Fruit fly (Drosophila melanogaster) whole organism, embryonic: Measurements from ENCODE around the gene CG4382.

ENCODE experiments used
- Adf1 ChIP-seq: fragments of 200-800 bp; sonication (Bioruptor generic); IDR thresholded peaks from 2 replicates; pipeline ENCODE4 v1.3.6; 2022; ENCODE audit warnings: missing biosample characterization, missing genetic modification characterization
- CG12769 ChIP-seq: fragments of 200-800 bp; sonication (Bioruptor generic); optimal IDR thresholded peaks from 2 replicates; lab custom pipeline; 2019; ENCODE audit warnings: missing biosample characterization, mild to moderate bottlenecking, missing genetic modification characterization, moderate library complexity
- CG14050 ChIP-seq: fragments of 200-800 bp; sonication (Bioruptor generic); IDR thresholded peaks from 3 replicates; pipeline ENCODE4 v1.3.6; 2022; ENCODE audit warnings: missing biosample characterization, missing genetic modification characterization
- CG14667 ChIP-seq: fragments of 200-800 bp; sonication (Bioruptor generic); IDR thresholded peaks from 2 replicates; pipeline ENCODE4 v1.3.6; 2022; ENCODE audit warnings: missing biosample characterization, missing genetic modification characterization
- CG15696 ChIP-seq: fragments of 200-800 bp; sonication (Bioruptor generic); optimal IDR thresholded peaks from 2 replicates; lab custom pipeline; 2019; ENCODE audit warnings: missing biosample characterization, mild to moderate bottlenecking, missing genetic modification characterization, moderate library complexity
- CG1647 ChIP-seq: fragments of 200-800 bp; sonication (Bioruptor generic); optimal IDR thresholded peaks from 3 replicates; lab custom pipeline; 2016; ENCODE audit warnings: missing biosample characterization, missing genetic modification characterization
- CG16813 ChIP-seq: fragments of 200-800 bp; sonication (Bioruptor generic); IDR thresholded peaks from 3 replicates; pipeline ENCODE4 v1.3.6; 2022; ENCODE audit warnings: missing biosample characterization, missing genetic modification characterization; ENCODE audit not compliant: partially characterized antibody
- CG1792 ChIP-seq: fragments of 200-800 bp; sonication (Bioruptor generic); optimal IDR thresholded peaks from 2 replicates; lab custom pipeline; 2016; ENCODE audit warnings: missing biosample characterization, missing genetic modification characterization
- CG1832 ChIP-seq: fragments of 200-800 bp; sonication (Bioruptor generic); optimal IDR thresholded peaks from 2 replicates; lab custom pipeline; 2017; ENCODE audit warnings: missing biosample characterization, mild to moderate bottlenecking, missing genetic modification characterization, inconsistent platforms
- CG18476 ChIP-seq: fragments of 200-800 bp; sonication (Bioruptor generic); optimal IDR thresholded peaks from 2 replicates; lab custom pipeline; 2016; ENCODE audit warnings: missing biosample characterization, mild to moderate bottlenecking, missing genetic modification characterization
- CG18599 ChIP-seq: fragments of 200-800 bp; sonication (Bioruptor generic); optimal IDR thresholded peaks from 3 replicates; lab custom pipeline; 2017; ENCODE audit warnings: missing biosample characterization, missing genetic modification characterization, mild to moderate bottlenecking, moderate library complexity, missing genetic modification reagents
- CG18619 ChIP-seq: fragments of 200-800 bp; sonication (Bioruptor generic); optimal IDR thresholded peaks from 3 replicates; lab custom pipeline; 2017; ENCODE audit warnings: missing biosample characterization, mild to moderate bottlenecking, missing genetic modification characterization
- CG2712 ChIP-seq: fragments of 200-800 bp; optimal IDR thresholded peaks from 3 replicates; lab custom pipeline; 2019; ENCODE audit warnings: missing biosample characterization, mild to moderate bottlenecking, missing genetic modification characterization, moderate library complexity
- CG2889 ChIP-seq: fragments of 200-800 bp; sonication (Bioruptor generic); IDR thresholded peaks from 3 replicates; pipeline ENCODE4 v1.3.6; 2022; ENCODE audit warnings: missing biosample characterization, missing genetic modification characterization
- CG31224 ChIP-seq: fragments of 200-800 bp; sonication (Bioruptor generic); IDR thresholded peaks from 2 replicates; pipeline ENCODE4 v1.3.6; 2022; ENCODE audit warnings: missing biosample characterization, missing genetic modification characterization
- CG4820 ChIP-seq: fragments of 200-800 bp; sonication (Bioruptor generic); optimal IDR thresholded peaks from 3 replicates; lab custom pipeline; 2016; ENCODE audit warnings: missing biosample characterization, missing genetic modification characterization
- CG4854 ChIP-seq: fragments of 200-800 bp; sonication (Bioruptor generic); optimal IDR thresholded peaks from 2 replicates; lab custom pipeline; 2016; ENCODE audit warnings: missing biosample characterization, missing genetic modification characterization, inconsistent platforms
- CG6854 ChIP-seq: fragments of 200-800 bp; sonication (Bioruptor generic); optimal IDR thresholded peaks from 3 replicates; lab custom pipeline; 2017; ENCODE audit warnings: missing biosample characterization, mild to moderate bottlenecking, missing genetic modification characterization
- CG7786 ChIP-seq: fragments of 200-800 bp; sonication (Bioruptor generic); optimal IDR thresholded peaks from 2 replicates; lab custom pipeline; 2016; ENCODE audit warnings: missing biosample characterization, missing genetic modification characterization
- CG7928 ChIP-seq: fragments of 200-800 bp; sonication (Bioruptor generic); optimal IDR thresholded peaks from 2 replicates; lab custom pipeline; 2017; ENCODE audit warnings: missing biosample characterization, mild to moderate bottlenecking, missing genetic modification characterization
- CG8359 ChIP-seq: fragments of 200-800 bp; sonication (Bioruptor generic); optimal IDR thresholded peaks from 2 replicates; lab custom pipeline; 2017; ENCODE audit warnings: missing biosample characterization, mild to moderate bottlenecking, missing genetic modification characterization, borderline replicate concordance
- Chrac-16 ChIP-seq: fragments of 200-800 bp; sonication (Bioruptor generic); optimal IDR thresholded peaks from 3 replicates; lab custom pipeline; 2016; ENCODE audit warnings: missing biosample characterization, missing genetic modification characterization
- Dfd ChIP-seq, 2 experiments: fragments of >200 bp; optimal IDR thresholded peaks; 2 replicates each; lab custom pipeline; 2017; ENCODE audit warnings: missing biosample characterization in 2 of 2, missing genetic modification characterization in 2 of 2
- Doc3 ChIP-seq: fragments of 200-800 bp; sonication (Bioruptor generic); IDR thresholded peaks from 3 replicates; pipeline ENCODE4 v1.3.6; 2022; ENCODE audit warnings: missing biosample characterization, missing genetic modification characterization; ENCODE audit not compliant: partially characterized antibody
- Fer2 ChIP-seq: fragments of 200-800 bp; sonication (Bioruptor generic); optimal IDR thresholded peaks from 2 replicates; lab custom pipeline; 2018; ENCODE audit warnings: missing biosample characterization, mild to moderate bottlenecking, missing genetic modification characterization, moderate library complexity
- HLH3B ChIP-seq: fragments of 200-800 bp; sonication (Bioruptor generic); IDR thresholded peaks from 2 replicates; pipeline ENCODE4 v1.3.6; 2022; ENCODE audit warnings: missing biosample characterization, missing genetic modification characterization
- Hmx ChIP-seq: fragments of 200-800 bp; sonication (Bioruptor generic); optimal IDR thresholded peaks from 2 replicates; lab custom pipeline; 2016; ENCODE audit warnings: missing biosample characterization, missing genetic modification characterization
- Mes4 ChIP-seq: fragments of 200-800 bp; sonication (Bioruptor generic); optimal IDR thresholded peaks from 2 replicates; lab custom pipeline; 2016; ENCODE audit warnings: missing biosample characterization, missing genetic modification characterization
- NC2α ChIP-seq: fragments of 200-800 bp; sonication (Bioruptor generic); optimal IDR thresholded peaks from 2 replicates; lab custom pipeline; 2016; ENCODE audit warnings: missing biosample characterization, missing genetic modification characterization
- NFAT ChIP-seq: fragments of 200-800 bp; sonication (Bioruptor generic); IDR thresholded peaks from 2 replicates; pipeline ENCODE4 v1.3.6; 2022; ENCODE audit warnings: missing biosample characterization, missing genetic modification characterization
- NK7.1 ChIP-seq: fragments of 200-800 bp; sonication (Bioruptor generic); optimal IDR thresholded peaks from 3 replicates; lab custom pipeline; 2016; ENCODE audit warnings: missing biosample characterization, missing genetic modification characterization
- Neu2 ChIP-seq: fragments of 200-800 bp; sonication (Bioruptor generic); optimal IDR thresholded peaks from 3 replicates; lab custom pipeline; 2016; ENCODE audit warnings: missing biosample characterization, missing genetic modification characterization, borderline replicate concordance
- Nf-YA ChIP-seq: fragments of 200-800 bp; sonication (Bioruptor generic); IDR thresholded peaks from 2 replicates; pipeline ENCODE4 v1.3.6; 2022; ENCODE audit warnings: missing biosample characterization, missing genetic modification characterization
- Six4 ChIP-seq: fragments of 200-800 bp; sonication (Bioruptor generic); optimal IDR thresholded peaks from 2 replicates; lab custom pipeline; 2016; ENCODE audit warnings: missing biosample characterization, missing genetic modification characterization
- Xbp1 ChIP-seq: fragments of 200-800 bp; sonication (Bioruptor generic); optimal IDR thresholded peaks from 3 replicates; lab custom pipeline; 2016; ENCODE audit warnings: missing biosample characterization, mild to moderate bottlenecking, missing genetic modification characterization
- ab ChIP-seq: fragments of 200-800 bp; sonication (Bioruptor generic); optimal IDR thresholded peaks from 2 replicates; lab custom pipeline; 2016; ENCODE audit warnings: missing biosample characterization, missing genetic modification characterization
- br ChIP-seq: fragments of >200 bp; optimal IDR thresholded peaks from 2 replicates; lab custom pipeline; 2017
- cad ChIP-seq: fragments of >200 bp; optimal IDR thresholded peaks from 2 replicates; lab custom pipeline; 2017; ENCODE audit warnings: missing biosample characterization, missing genetic modification characterization
- croc ChIP-seq: fragments of 200-800 bp; sonication (Bioruptor generic); conservative IDR thresholded peaks from 3 replicates; pipeline ENCODE4 v1.3.6; 2022; ENCODE audit warnings: missing biosample characterization, missing genetic modification characterization
- dysf ChIP-seq: fragments of 200-800 bp; sonication (Bioruptor generic); IDR thresholded peaks from 3 replicates; pipeline ENCODE4 v1.3.6; 2022; ENCODE audit warnings: missing biosample characterization, missing genetic modification characterization
- gro ChIP-seq: fragments of 200-800 bp; sonication (Bioruptor generic); optimal IDR thresholded peaks from 2 replicates; lab custom pipeline; 2016; ENCODE audit warnings: missing biosample characterization, missing genetic modification characterization
- h ChIP-seq: fragments of >200 bp; optimal IDR thresholded peaks from 2 replicates; lab custom pipeline; 2017
- her ChIP-seq: fragments of 200-800 bp; sonication (Bioruptor generic); optimal IDR thresholded peaks from 2 replicates; lab custom pipeline; 2016; ENCODE audit warnings: missing biosample characterization, missing genetic modification characterization
- ken ChIP-seq: fragments of 200-800 bp; sonication (Bioruptor generic); IDR thresholded peaks from 3 replicates; pipeline ENCODE4 v1.3.6; 2022; ENCODE audit warnings: missing biosample characterization, missing genetic modification characterization
- klu ChIP-seq: fragments of 200-800 bp; sonication (Bioruptor generic); IDR thresholded peaks from 2 replicates; pipeline ENCODE4 v1.3.6; 2022; ENCODE audit warnings: missing biosample characterization, missing genetic modification characterization
- luna ChIP-seq: fragments of 200-800 bp; sonication (Bioruptor generic); optimal IDR thresholded peaks from 2 replicates; lab custom pipeline; 2016; ENCODE audit warnings: missing biosample characterization, missing genetic modification characterization
- nerfin-1 ChIP-seq: fragments of 200-800 bp; sonication (Bioruptor generic); optimal IDR thresholded peaks from 3 replicates; lab custom pipeline; 2019; ENCODE audit warnings: missing biosample characterization, mild to moderate bottlenecking, missing genetic modification characterization, moderate library complexity
- nerfin-2 ChIP-seq: fragments of 200-800 bp; sonication (Bioruptor generic); IDR thresholded peaks from 2 replicates; pipeline ENCODE4 v1.3.6; 2022; ENCODE audit warnings: missing biosample characterization, missing genetic modification characterization; ENCODE audit not compliant: partially characterized antibody
- nmo ChIP-seq: fragments of 200-800 bp; sonication (Bioruptor generic); optimal IDR thresholded peaks from 2 replicates; lab custom pipeline; 2018; ENCODE audit warnings: missing biosample characterization, mild to moderate bottlenecking, missing genetic modification characterization, moderate library complexity
- pnt ChIP-seq: fragments of 200-800 bp; sonication (Bioruptor generic); optimal IDR thresholded peaks from 3 replicates; lab custom pipeline; 2016; ENCODE audit warnings: missing biosample characterization, missing genetic modification characterization
- tna ChIP-seq: fragments of 200-800 bp; sonication (Bioruptor generic); IDR thresholded peaks from 2 replicates; pipeline ENCODE4 v1.3.6; 2022; ENCODE audit warnings: missing biosample characterization, missing genetic modification characterization; ENCODE audit not compliant: partially characterized antibody
- ttk ChIP-seq: fragments of 200-800 bp; sonication (Bioruptor generic); IDR thresholded peaks from 2 replicates; pipeline ENCODE4 v2.1.2; 2022; ENCODE audit warnings: missing biosample characterization, missing genetic modification characterization
- twi ChIP-seq: fragments of 200-800 bp; optimal IDR thresholded peaks from 2 replicates; lab custom pipeline; 2019; ENCODE audit warnings: missing biosample characterization, mild to moderate bottlenecking, missing genetic modification characterization, moderate library complexity
- zfh2 ChIP-seq: fragments of 200-800 bp; sonication (Bioruptor generic); optimal IDR thresholded peaks from 2 replicates; lab custom pipeline; 2016; ENCODE audit warnings: missing biosample characterization, missing genetic modification characterization

Gene CG4382

dm6 chr2L:9585942-9586341, 14.7 kb downstream of the CG4382 start (continued):
- TF ChIP-seq Neu2 (GFP tag; lab: Kevin White, UChicago) (no peak), CG7928 (GFP tag; lab: Kevin White, UChicago) (no peak), ken (GFP tag; lab: Robert Waterston, UW) (no peak), CG14050 (GFP tag; lab: Robert Waterston, UW) (no peak), h (no peak), nerfin-2 (GFP tag; lab: Robert Waterston, UW) (no peak), her (GFP tag; lab: Kevin White, UChicago) (no peak), pnt (GFP tag; lab: Kevin White, UChicago) (no peak), Fer2 (no peak), HLH3B (GFP tag; lab: Robert Waterston, UW) (no peak), CG2712 (peak; percentile 83), Six4 (no peak), CG14667 (GFP tag; lab: Robert Waterston, UW) (no peak), nmo (GFP tag; lab: Kevin White, UChicago) (peak; percentile 57), ab (GFP tag; lab: Kevin White, UChicago) (no peak), Doc3 (no peak), CG4854 (GFP tag; lab: Kevin White, UChicago) (no peak), croc (GFP tag; lab: Robert Waterston, UW) (no peak), CG18476 (GFP tag; lab: Kevin White, UChicago) (no peak), twi (tag; lab: Kevin White, UChicago) (peak; percentile 10), CG18599 (GFP tag; lab: Kevin White, UChicago) (no peak), CG1792 (GFP tag; lab: Kevin White, UChicago) (no peak), Chrac-16 (GFP tag; lab: Kevin White, UChicago) (no peak), zfh2 (GFP tag; lab: Kevin White, UChicago) (no peak), CG8359 (GFP tag; lab: Kevin White, UChicago) (no peak), CG6854 (GFP tag; lab: Kevin White, UChicago) (no peak), klu (GFP tag; lab: Robert Waterston, UW) (no peak), CG1832 (GFP tag; lab: Kevin White, UChicago) (no peak), NC2α (GFP tag; lab: Kevin White, UChicago) (no peak), NFAT (GFP tag; lab: Robert Waterston, UW) (no peak), luna (no peak), ttk (GFP tag; lab: Robert Waterston, UW) (no peak), Mes4 (GFP tag; lab: Kevin White, UChicago) (no peak), Adf1 (GFP tag; lab: Robert Waterston, UW) (no peak), Hmx (GFP tag; lab: Kevin White, UChicago) (no peak), CG12769 (tag; lab: Kevin White, UChicago) (no peak), CG18619 (GFP tag; lab: Kevin White, UChicago) (no peak), Nf-YA (no peak), Xbp1 (GFP tag; lab: Kevin White, UChicago) (no peak), CG15696 (tag; lab: Kevin White, UChicago) (peak; percentile 64), gro (GFP tag; lab: Kevin White, UChicago) (no peak), cad (no peak), br (lab: Kevin White, UChicago) (no peak), dysf (GFP tag; lab: Robert Waterston, UW) (no peak), CG2889 (GFP tag; lab: Robert Waterston, UW) (no peak), Dfd (GFP tag; optimal IDR thresholded peaks at IDR 0.05; lab: Kevin White, UChicago) (no peak), CG31224 (GFP tag; lab: Robert Waterston, UW) (no peak), nerfin-1 (peak; percentile 5), CG1647 (GFP tag; lab: Kevin White, UChicago) (no peak), tna (GFP tag; lab: Robert Waterston, UW) (no peak), NK7.1 (GFP tag; lab: Kevin White, UChicago) (no peak), CG7786 (no peak), CG16813 (GFP tag; lab: Robert Waterston, UW) (no peak), CG4820 (no peak)
